Worm (Caenorhabditis elegans) whole organism, young adult: ENCODE data around the gene R09H10.1.

Source experiments
- F49E8.2 ChIP-seq: sonication (generic microtip); optimal IDR thresholded peaks from 3 replicates; lab custom pipeline; 2017; ENCODE audit warnings: missing genetic modification characterization, mild to moderate bottlenecking, missing compliant biosample characterization, antibody characterized with exemption, moderate library complexity; ENCODE audit not compliant: insufficient read depth
- ceh-91 ChIP-seq: fragments of 200-800 bp; sonication (Bioruptor generic); IDR thresholded peaks from 2 replicates; pipeline ENCODE4 v1.3.6; 2022; ENCODE audit warnings: missing genetic modification reagents, missing genetic modification characterization, missing compliant biosample characterization
- lin-40 ChIP-seq: sonication (generic microtip); optimal IDR thresholded peaks from 2 replicates; lab custom pipeline; 2016; ENCODE audit warnings: missing genetic modification characterization, mild to moderate bottlenecking, missing compliant biosample characterization, missing genotype, missing genetic modification reagents
- madf-8 ChIP-seq: fragments of 200-800 bp; sonication (Bioruptor generic); conservative IDR thresholded peaks from 2 replicates; pipeline ENCODE4 v1.3.6; 2022; ENCODE audit warnings: missing genetic modification reagents, missing genetic modification characterization, missing compliant biosample characterization
- snpc-3.4 ChIP-seq: sonication (generic microtip); optimal IDR thresholded peaks from 2 replicates; lab custom pipeline; 2017; ENCODE audit warnings: missing genetic modification characterization, mild to moderate bottlenecking, missing compliant biosample characterization, antibody characterized with exemption, moderate library complexity, missing genotype, missing genetic modification reagents
- snpc-4 ChIP-seq, 5 experiments: fragments of 150-350 bp in 1 of 5; sonication (generic microtip) in 4 of 5; optimal IDR thresholded peaks; 2 replicates each; lab custom pipeline; 2014 to 2018; ENCODE audit warnings: missing genetic modification characterization in 5 of 5, missing biosample characterization in 3 of 5, antibody characterized with exemption in 2 of 5, mild to moderate bottlenecking in 2 of 5, missing compliant biosample characterization in 2 of 5, missing genotype in 2 of 5, moderate library complexity in 2 of 5, missing genetic modification reagents in 1 of 5
- zim-3 ChIP-seq: sonication (generic microtip); optimal IDR thresholded peaks from 2 replicates; lab custom pipeline; 2017; ENCODE audit warnings: mild to moderate bottlenecking, missing genetic modification characterization, moderate library complexity, missing compliant biosample characterization
- ztf-28 ChIP-seq: fragments of 200-800 bp; sonication (Bioruptor generic); IDR thresholded peaks from 2 replicates; pipeline ENCODE4 v1.3.6; 2022; ENCODE audit warnings: missing genetic modification reagents, missing genetic modification characterization, missing compliant biosample characterization
- ztf-3 ChIP-seq: fragments of 200-800 bp; sonication (Bioruptor generic); optimal IDR thresholded peaks from 2 replicates; lab custom pipeline; 2018; ENCODE audit warnings: mild to moderate bottlenecking, missing genetic modification characterization, missing compliant biosample characterization

- TF ChIP-seq ztf-3 (GFP tag; lab: Kevin White, UChicago): no peak
- TF ChIP-seq madf-8 (GFP tag; lab: Robert Waterston, UW): no peak
- no peak for TF ChIP-seq lin-40 (tag; lab: Kevin White, UChicago)
- TF ChIP-seq snpc-4 (GFP tag; optimal IDR thresholded peaks at IDR 0.05; lab: Kevin White, UChicago): no peak
- TF ChIP-seq snpc-4 (tag; optimal IDR thresholded peaks at IDR 0.05; lab: Kevin White, UChicago): no peak
- TF ChIP-seq F49E8.2 (tag; lab: Kevin White, UChicago): no peak
- TF ChIP-seq zim-3 (tag; lab: Kevin White, UChicago): no peak
- no peak for TF ChIP-seq ztf-28 (GFP tag; lab: Robert Waterston, UW)
- no peak for TF ChIP-seq ceh-91 (GFP tag; lab: Robert Waterston, UW)
- TF ChIP-seq snpc-3.4 (tag; lab: Kevin White, UChicago): no peak
Measured at ce11 chrIV:10596505-10596904, 3.6 kb upstream of the R09H10.1 start, which contains the start of gene C43F9.11.
